Fruit fly (Drosophila melanogaster) whole organism, embryonic: ENCODE results near the gene Exn.

ENCODE experiments used
- ATbp ChIP-seq: fragments of 200-800 bp; sonication (Bioruptor generic); optimal IDR thresholded peaks from 2 replicates; lab custom pipeline; 2017; ENCODE audit warnings: missing biosample characterization, mild to moderate bottlenecking, missing genetic modification characterization, missing genetic modification reagents
- Ada2b ChIP-seq: fragments of 200-800 bp; sonication (Bioruptor generic); IDR thresholded peaks from 2 replicates; pipeline ENCODE4 v1.3.6; 2022; ENCODE audit warnings: missing biosample characterization, missing genetic modification characterization
- Adf1 ChIP-seq: fragments of 200-800 bp; sonication (Bioruptor generic); IDR thresholded peaks from 2 replicates; pipeline ENCODE4 v1.3.6; 2022; ENCODE audit warnings: missing biosample characterization, missing genetic modification characterization
- Atf6 ChIP-seq: fragments of 200-800 bp; sonication (Bioruptor generic); IDR thresholded peaks from 2 replicates; pipeline ENCODE4 v1.3.6; 2022; ENCODE audit warnings: missing biosample characterization, missing genetic modification characterization
- CG10321 ChIP-seq: fragments of 200-800 bp; sonication (Bioruptor generic); IDR thresholded peaks from 2 replicates; pipeline ENCODE4 v1.3.6; 2022; ENCODE audit warnings: missing biosample characterization, missing genetic modification characterization
- CG10462 ChIP-seq: fragments of 200-800 bp; sonication (Bioruptor generic); optimal IDR thresholded peaks from 2 replicates; lab custom pipeline; 2016; ENCODE audit warnings: missing biosample characterization, missing genetic modification characterization
- CG11504 ChIP-seq: fragments of 200-800 bp; sonication (Bioruptor generic); optimal IDR thresholded peaks from 3 replicates; lab custom pipeline; 2019; ENCODE audit warnings: missing biosample characterization, mild to moderate bottlenecking, missing genetic modification characterization, moderate library complexity
- CG11695 ChIP-seq: fragments of 200-800 bp; sonication (Bioruptor generic); IDR thresholded peaks from 3 replicates; pipeline ENCODE4 v1.3.6; 2022; ENCODE audit warnings: missing biosample characterization, missing genetic modification characterization
- CG13894 ChIP-seq: fragments of 200-800 bp; sonication (Bioruptor generic); optimal IDR thresholded peaks from 3 replicates; lab custom pipeline; 2018; ENCODE audit warnings: missing biosample characterization, mild to moderate bottlenecking, missing genetic modification characterization, moderate library complexity
- CG14014 ChIP-seq: fragments of 200-800 bp; sonication (Bioruptor generic); IDR thresholded peaks from 2 replicates; pipeline ENCODE4 v1.3.6; 2022; ENCODE audit warnings: missing biosample characterization, missing genetic modification characterization
- CG15269 ChIP-seq: fragments of 200-800 bp; sonication (Bioruptor generic); optimal IDR thresholded peaks from 2 replicates; lab custom pipeline; 2018; ENCODE audit warnings: missing biosample characterization, mild to moderate bottlenecking, missing genetic modification characterization, moderate library complexity
- CG17359 ChIP-seq: fragments of 200-800 bp; sonication (Bioruptor generic); optimal IDR thresholded peaks from 3 replicates; lab custom pipeline; 2018; ENCODE audit warnings: missing biosample characterization, mild to moderate bottlenecking, missing genetic modification characterization, moderate library complexity
- CG17361 ChIP-seq: fragments of 200-800 bp; sonication (Bioruptor generic); IDR thresholded peaks from 3 replicates; pipeline ENCODE4 v1.3.6; 2022; ENCODE audit warnings: missing biosample characterization, missing genetic modification characterization
- CG17568 ChIP-seq: fragments of 200-800 bp; sonication (Bioruptor generic); optimal IDR thresholded peaks from 2 replicates; lab custom pipeline; 2018; ENCODE audit warnings: missing biosample characterization, mild to moderate bottlenecking, missing genetic modification characterization, moderate library complexity
- CG18262 ChIP-seq: fragments of 200-800 bp; optimal IDR thresholded peaks from 3 replicates; lab custom pipeline; 2019; ENCODE audit warnings: missing biosample characterization, mild to moderate bottlenecking, missing genetic modification characterization, moderate library complexity
- CG2120 ChIP-seq: fragments of 200-800 bp; sonication (Bioruptor generic); optimal IDR thresholded peaks from 3 replicates; lab custom pipeline; 2016; ENCODE audit warnings: missing biosample characterization, missing genetic modification characterization
- CG31365 ChIP-seq: fragments of 200-800 bp; sonication (Bioruptor generic); optimal IDR thresholded peaks from 2 replicates; lab custom pipeline; 2018; ENCODE audit warnings: missing biosample characterization, mild to moderate bottlenecking, missing genetic modification characterization
- CG9817 ChIP-seq: fragments of 200-800 bp; sonication (Bioruptor generic); optimal IDR thresholded peaks from 2 replicates; lab custom pipeline; 2018; ENCODE audit warnings: missing biosample characterization, mild to moderate bottlenecking, missing genetic modification characterization, moderate library complexity
- Dbx ChIP-seq: fragments of 200-800 bp; sonication (Bioruptor generic); IDR thresholded peaks from 3 replicates; pipeline ENCODE4 v1.3.6; 2022; ENCODE audit warnings: missing biosample characterization, missing genetic modification characterization
- Drgx ChIP-seq: fragments of 200-800 bp; sonication (Bioruptor generic); IDR thresholded peaks from 2 replicates; pipeline ENCODE4 v1.3.6; 2022; ENCODE audit warnings: missing biosample characterization, missing genetic modification characterization
- ERR ChIP-seq: fragments of 200-800 bp; sonication (Bioruptor generic); optimal IDR thresholded peaks from 2 replicates; lab custom pipeline; 2016; ENCODE audit warnings: missing biosample characterization, missing genetic modification characterization
- Fer1 ChIP-seq: fragments of 200-800 bp; sonication (Bioruptor generic); optimal IDR thresholded peaks from 2 replicates; lab custom pipeline; 2017; ENCODE audit warnings: missing biosample characterization, mild to moderate bottlenecking, missing genetic modification characterization
- Hr39 ChIP-seq: fragments of >200 bp; optimal IDR thresholded peaks from 2 replicates; lab custom pipeline; 2017
- Meics ChIP-seq: fragments of 200-800 bp; sonication (Bioruptor generic); optimal IDR thresholded peaks from 2 replicates; lab custom pipeline; 2017; ENCODE audit warnings: missing biosample characterization, mild to moderate bottlenecking, missing genetic modification characterization
- Neu2 ChIP-seq: fragments of 200-800 bp; sonication (Bioruptor generic); optimal IDR thresholded peaks from 3 replicates; lab custom pipeline; 2016; ENCODE audit warnings: missing biosample characterization, missing genetic modification characterization, borderline replicate concordance
- Xrp1 ChIP-seq: fragments of 200-800 bp; sonication (Bioruptor generic); IDR thresholded peaks from 2 replicates; pipeline ENCODE4 v1.3.6; 2022; ENCODE audit warnings: missing biosample characterization, missing genetic modification characterization
- al ChIP-seq: fragments of 200-800 bp; sonication (Bioruptor generic); IDR thresholded peaks from 2 replicates; pipeline ENCODE4 v1.3.6; 2022; ENCODE audit warnings: missing biosample characterization, missing genetic modification characterization
- chinmo ChIP-seq: fragments of 200-800 bp; sonication (Bioruptor generic); IDR thresholded peaks from 4 replicates; pipeline ENCODE4 v1.3.6; 2022; ENCODE audit warnings: missing biosample characterization, missing genetic modification characterization; ENCODE audit not compliant: partially characterized antibody
- eve ChIP-seq, 2 experiments: fragments of >200 bp; optimal IDR thresholded peaks; 2 replicates each; lab custom pipeline; 2017; ENCODE audit warnings: missing biosample characterization in 2 of 2, missing genetic modification characterization in 2 of 2
- exex ChIP-seq: fragments of 200-800 bp; sonication (Bioruptor generic); optimal IDR thresholded peaks from 4 replicates; lab custom pipeline; 2018; ENCODE audit warnings: missing biosample characterization, mild to moderate bottlenecking, missing genetic modification characterization, moderate library complexity
- gcm2 ChIP-seq: fragments of 200-800 bp; sonication (Bioruptor generic); optimal IDR thresholded peaks from 2 replicates; lab custom pipeline; 2016; ENCODE audit warnings: missing biosample characterization, missing genetic modification characterization
- gem ChIP-seq: fragments of 200-800 bp; sonication (Bioruptor generic); optimal IDR thresholded peaks from 2 replicates; lab custom pipeline; 2019; ENCODE audit warnings: missing biosample characterization, mild to moderate bottlenecking, missing genetic modification characterization, moderate library complexity
- hkb ChIP-seq, 2 experiments: fragments of 200-800 bp in 1 of 2; fragments of >200 bp in 1 of 2; sonication (Bioruptor generic) in 1 of 2; IDR thresholded peaks in 1 of 2; optimal IDR thresholded peaks in 1 of 2; 2 replicates each; pipeline versions ENCODE4 v1.3.6 to Lab custom; 2017 to 2022; ENCODE audit warnings: missing biosample characterization in 1 of 2, missing genetic modification characterization in 1 of 2
- klu ChIP-seq: fragments of 200-800 bp; sonication (Bioruptor generic); IDR thresholded peaks from 2 replicates; pipeline ENCODE4 v1.3.6; 2022; ENCODE audit warnings: missing biosample characterization, missing genetic modification characterization
- kni ChIP-seq: fragments of 200-800 bp; sonication (Bioruptor generic); optimal IDR thresholded peaks from 3 replicates; lab custom pipeline; 2017; ENCODE audit warnings: mild to moderate bottlenecking, missing biosample characterization, missing genetic modification reagents, missing genetic modification characterization
- lab ChIP-seq: fragments of 200-800 bp; sonication (Bioruptor generic); optimal IDR thresholded peaks from 3 replicates; lab custom pipeline; 2017; ENCODE audit warnings: missing biosample characterization, missing genetic modification characterization, mild to moderate bottlenecking, moderate library complexity, missing genetic modification reagents
- lbe ChIP-seq: fragments of 200-800 bp; sonication (Bioruptor generic); optimal IDR thresholded peaks from 2 replicates; lab custom pipeline; 2016; ENCODE audit warnings: missing biosample characterization, mild to moderate bottlenecking, missing genetic modification characterization
- nom ChIP-seq: fragments of 200-800 bp; sonication (Bioruptor generic); optimal IDR thresholded peaks from 2 replicates; lab custom pipeline; 2017; ENCODE audit warnings: missing biosample characterization, missing genetic modification characterization, mild to moderate bottlenecking, moderate library complexity, missing genetic modification reagents
- onecut ChIP-seq: fragments of 200-800 bp; sonication (Bioruptor generic); IDR thresholded peaks from 2 replicates; pipeline ENCODE4 v1.3.6; 2022; ENCODE audit warnings: missing biosample characterization, missing genetic modification characterization
- pan ChIP-seq, 4 experiments: fragments of >200 bp in 3 of 4; fragments of 200-800 bp in 1 of 4; sonication (Bioruptor generic) in 1 of 4; optimal IDR thresholded peaks in 3 of 4; IDR thresholded peaks in 1 of 4; 2 replicates each; pipeline versions ENCODE4 v1.3.6 to Lab custom; 2017 to 2022; ENCODE audit warnings: missing biosample characterization in 2 of 4, missing genetic modification characterization in 2 of 4, mixed read lengths in 1 of 4
- ranshi ChIP-seq: fragments of 200-800 bp; sonication (Bioruptor generic); IDR thresholded peaks from 2 replicates; pipeline ENCODE4 v1.3.6; 2022; ENCODE audit warnings: missing biosample characterization, missing genetic modification characterization
- run ChIP-seq: fragments of 200-800 bp; sonication (Bioruptor generic); optimal IDR thresholded peaks from 3 replicates; lab custom pipeline; 2018; ENCODE audit warnings: missing biosample characterization, mild to moderate bottlenecking, missing genetic modification characterization
- seq ChIP-seq: fragments of 200-800 bp; sonication (Bioruptor generic); IDR thresholded peaks from 2 replicates; pipeline ENCODE4 v1.3.6; 2022; ENCODE audit warnings: missing biosample characterization, missing genetic modification characterization
- sqz ChIP-seq: fragments of 200-800 bp; sonication (Bioruptor generic); optimal IDR thresholded peaks from 3 replicates; lab custom pipeline; 2018; ENCODE audit warnings: missing biosample characterization, mild to moderate bottlenecking, missing genetic modification characterization
- sr ChIP-seq: fragments of 200-800 bp; sonication (Bioruptor generic); IDR thresholded peaks from 3 replicates; pipeline ENCODE4 v1.3.6; 2022; ENCODE audit warnings: missing biosample characterization, missing genetic modification characterization
- trh ChIP-seq: fragments of 200-800 bp; sonication (Bioruptor generic); optimal IDR thresholded peaks from 2 replicates; lab custom pipeline; 2016; ENCODE audit warnings: missing biosample characterization, missing genetic modification characterization
- unpg ChIP-seq: fragments of 200-800 bp; sonication (Bioruptor generic); optimal IDR thresholded peaks from 3 replicates; lab custom pipeline; 2018; ENCODE audit warnings: missing biosample characterization, mild to moderate bottlenecking, missing genetic modification characterization, moderate library complexity
- vvl ChIP-seq: fragments of 200-800 bp; sonication (Bioruptor generic); IDR thresholded peaks from 2 replicates; pipeline ENCODE4 v1.3.6; 2022; ENCODE audit warnings: missing biosample characterization, missing genetic modification characterization
- wek ChIP-seq: fragments of 200-800 bp; sonication (Bioruptor generic); optimal IDR thresholded peaks from 3 replicates; lab custom pipeline; 2018; ENCODE audit warnings: missing biosample characterization, mild to moderate bottlenecking, missing genetic modification characterization, moderate library complexity

The Exn gene

DNA sequence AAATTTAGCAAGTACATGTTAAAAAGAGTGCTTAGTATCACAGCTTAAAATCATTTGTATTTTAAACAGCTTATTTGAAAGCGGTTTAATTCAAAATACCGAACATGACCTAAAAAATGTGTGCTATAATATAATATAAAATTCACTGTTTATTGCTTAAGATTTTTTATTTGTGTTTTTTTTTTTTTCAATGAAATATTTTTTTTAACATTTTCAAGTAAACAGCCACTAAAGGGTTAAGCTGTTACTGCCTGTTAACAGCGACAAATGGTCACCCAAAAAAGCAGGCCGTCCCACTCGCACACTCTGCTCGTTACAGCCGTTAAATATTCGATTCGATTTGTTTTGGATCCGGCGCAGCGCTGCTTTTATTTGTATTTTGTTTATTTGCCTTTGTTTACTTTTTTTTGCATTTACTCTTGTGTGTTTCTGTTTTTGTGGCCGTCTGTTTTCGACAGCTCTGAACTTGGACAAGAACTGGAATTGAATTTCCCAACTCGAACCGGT, 4.9 kb downstream of the Exn start:
- TF ChIP-seq seq (GFP tag; lab: Robert Waterston, UW) (no peak), Adf1 (peak; percentile 66), CG11504 (peak; percentile 22), CG9817 (no peak), CG31365 (tag; lab: Kevin White, UChicago) (peak; percentile 2), gcm2 (no peak), al (GFP tag; lab: Robert Waterston, UW) (no peak), lab (GFP tag; lab: Kevin White, UChicago) (peak; percentile 37), onecut (GFP tag; lab: Robert Waterston, UW) (peak; percentile 21; the same call in 1 of the 2 replicates), gem (tag; lab: Kevin White, UChicago) (peak; percentile 2), Xrp1 (GFP tag; lab: Robert Waterston, UW) (peak; percentile 16; the same call in 1 of the 2 replicates), lbe (GFP tag; lab: Kevin White, UChicago) (peak; percentile 51), Ada2b (GFP tag; lab: Robert Waterston, UW) (0 out of 2 replicates have a peak, but pooled peaks have one; percentile 6), Hr39 (lab: Kevin White, UChicago) (no peak), exex (peak; percentile 1), CG11695 (GFP tag; lab: Robert Waterston, UW) (no peak), ranshi (GFP tag; lab: Robert Waterston, UW) (peak; percentile 71), klu (GFP tag; lab: Robert Waterston, UW) (no peak), CG18262 (tag; lab: Kevin White, UChicago) (no peak), Meics (GFP tag; lab: Kevin White, UChicago) (peak; percentile 15), sr (no peak), pan (optimal IDR thresholded peaks at IDR 0.05; lab: Kevin White, UChicago) (no peak), pan (GFP tag; optimal IDR thresholded peaks at IDR 0.05 in 1 of 2, IDR thresholded peaks at IDR 0.05 in 1 of 2) (peak in 1 of 2 experiments; percentile 14), sqz (GFP tag; lab: Kevin White, UChicago) (peak; percentile 28), CG15269 (tag; lab: Kevin White, UChicago) (peak; percentile 9), nom (peak; percentile 50), ATbp (GFP tag; lab: Kevin White, UChicago) (peak; percentile 66), CG13894 (tag; lab: Kevin White, UChicago) (peak; percentile 41), Fer1 (GFP tag; lab: Kevin White, UChicago) (peak; percentile 13), ERR (GFP tag; lab: Kevin White, UChicago) (no peak), trh (GFP tag; lab: Kevin White, UChicago) (no peak), eve (GFP tag; optimal IDR thresholded peaks at IDR 0.05; lab: Kevin White, UChicago) (peak in 1 of 2 experiments; percentile 52), CG17568 (GFP tag; lab: Kevin White, UChicago) (peak; percentile 68), run (tag; lab: Kevin White, UChicago) (no peak), hkb (optimal IDR thresholded peaks at IDR 0.05; lab: Kevin White, UChicago) (no peak), hkb (GFP tag; IDR thresholded peaks at IDR 0.05; lab: Robert Waterston, UW) (peak; percentile 47; the same call in 1 of the 2 replicates), kni (GFP tag; lab: Kevin White, UChicago) (peak; percentile 56), vvl (peak; percentile 32; the same call in 1 of the 2 replicates), Dbx (GFP tag; lab: Robert Waterston, UW) (no peak), CG10321 (GFP tag; lab: Robert Waterston, UW) (0 out of 2 replicates have a peak, but pooled peaks have one; percentile 18), wek (GFP tag; lab: Kevin White, UChicago) (peak; percentile 6), CG17361 (no peak), CG14014 (GFP tag; lab: Robert Waterston, UW) (no peak), CG2120 (GFP tag; lab: Kevin White, UChicago) (peak; percentile 9), unpg (GFP tag; lab: Kevin White, UChicago) (peak; percentile 19), CG10462 (GFP tag; lab: Kevin White, UChicago) (no peak), chinmo (GFP tag; lab: Robert Waterston, UW) (peak; percentile 56; the same call in 1 of the 4 replicates), Neu2 (GFP tag; lab: Kevin White, UChicago) (no peak), Drgx (peak; percentile 62), CG17359 (tag; lab: Kevin White, UChicago) (no peak), Atf6 (GFP tag; lab: Robert Waterston, UW) (peak; percentile 33; the same call in 1 of the 2 replicates)
